Worm (Caenorhabditis elegans): ENCODE results near the gene clh-3.

DNA sequence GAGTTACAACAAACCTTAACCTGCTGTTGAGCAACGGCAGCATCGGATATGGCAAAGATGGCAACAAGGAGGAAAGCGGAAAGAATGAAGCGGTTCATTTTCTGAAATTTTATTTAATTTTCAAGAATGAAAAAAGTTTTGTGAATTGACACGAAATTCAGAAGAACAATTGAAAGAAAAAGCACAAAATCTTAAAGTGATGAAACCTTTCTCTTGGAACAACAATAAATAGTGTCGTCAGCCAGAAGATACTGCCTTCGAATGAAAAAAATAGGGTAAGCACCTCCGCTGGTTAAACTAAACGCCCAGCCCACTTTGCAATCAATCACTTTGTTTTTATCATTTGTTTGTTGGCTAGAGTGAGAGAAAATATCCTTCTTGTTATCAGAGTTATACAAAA, 13.7 kb downstream of the clh-3 start, which contains the start of gene E04F6.9:
- no peak for TF ChIP-seq nfya-1 (tag; optimal IDR thresholded peaks at IDR 0.05; ENCODE audit: borderline replicate concordance, insufficient read depth)
- no peak for TF ChIP-seq tbx-9 (tag; optimal IDR thresholded peaks at IDR 0.05; ENCODE audit: borderline replicate concordance)
- TF ChIP-seq F49E8.2 (tag; optimal IDR thresholded peaks at IDR 0.05; ENCODE audit: insufficient read depth): no peak
- TF ChIP-seq dpl-1 (GFP tag; optimal IDR thresholded peaks at IDR 0.05): no peak
- TF ChIP-seq hmg-20 (GFP tag; IDR thresholded peaks at IDR 0.05): no peak
- no peak for TF ChIP-seq Y53G8AR.9 (GFP tag; conservative IDR thresholded peaks at IDR 0.05)
- no peak for TF ChIP-seq Y53F4B.3 (GFP tag; IDR thresholded peaks at IDR 0.05)
- no peak for TF ChIP-seq nfyb-1 (GFP tag; IDR thresholded peaks at IDR 0.05)
- TF ChIP-seq zfh-2 (GFP tag; conservative IDR thresholded peaks at IDR 0.05): no peak
- TF ChIP-seq unc-62 (GFP tag; optimal IDR thresholded peaks at IDR 0.05): no peak
- no peak for TF ChIP-seq ama-1 (optimal IDR thresholded peaks at IDR 0.05)
- TF ChIP-seq ama-1 (GFP tag; optimal IDR thresholded peaks at IDR 0.05): no peak
- TF ChIP-seq F57C9.4 (tag; optimal IDR thresholded peaks at IDR 0.05): no peak
- no peak for TF ChIP-seq ztf-26 (tag; optimal IDR thresholded peaks at IDR 0.05)
- no peak for TF ChIP-seq xnd-1 (tag; optimal IDR thresholded peaks at IDR 0.05)
